Worm (Caenorhabditis elegans) whole organism, young adult: ENCODE data around the gene grl-12.

Experiments used
- C06A6.2 ChIP-seq: fragments of 200-800 bp; sonication (Bioruptor generic); conservative IDR thresholded peaks from 2 replicates; pipeline ENCODE4 v1.3.6; 2022; ENCODE audit warnings: missing genetic modification characterization, missing compliant biosample characterization
- C17E4.6 ChIP-seq: fragments of 200-800 bp; sonication (Bioruptor generic); IDR thresholded peaks from 2 replicates; pipeline ENCODE4 v1.3.6; 2022; ENCODE audit warnings: missing genetic modification reagents, missing genetic modification characterization, missing compliant biosample characterization
- D2030.7 ChIP-seq: fragments of 200-800 bp; sonication (Bioruptor generic); IDR thresholded peaks from 2 replicates; pipeline ENCODE4 v1.3.6; 2022; ENCODE audit warnings: missing genetic modification reagents, missing genetic modification characterization, missing compliant biosample characterization
- F10E7.11 ChIP-seq: sonication (generic microtip); optimal IDR thresholded peaks from 2 replicates; lab custom pipeline; 2017; ENCODE audit warnings: mild to moderate bottlenecking, missing genetic modification characterization, moderate library complexity, missing compliant biosample characterization
- F23B12.7 ChIP-seq: sonication (generic microtip); optimal IDR thresholded peaks from 2 replicates; lab custom pipeline; 2017; ENCODE audit warnings: missing genetic modification characterization, mild to moderate bottlenecking, missing compliant biosample characterization, antibody characterized with exemption, moderate library complexity; ENCODE audit not compliant: insufficient read depth
- F49E8.2 ChIP-seq: sonication (generic microtip); optimal IDR thresholded peaks from 3 replicates; lab custom pipeline; 2017; ENCODE audit warnings: missing genetic modification characterization, mild to moderate bottlenecking, missing compliant biosample characterization, antibody characterized with exemption, moderate library complexity; ENCODE audit not compliant: insufficient read depth
- F55B11.4 ChIP-seq: sonication (generic microtip); optimal IDR thresholded peaks from 2 replicates; lab custom pipeline; 2016; ENCODE audit warnings: missing compliant biosample characterization, missing genetic modification characterization, borderline replicate concordance; ENCODE audit not compliant: insufficient read depth
- K12H6.12 ChIP-seq: fragments of 200-800 bp; sonication (Bioruptor generic); optimal IDR thresholded peaks from 2 replicates; lab custom pipeline; 2018; ENCODE audit warnings: mild to moderate bottlenecking, missing genetic modification characterization, missing compliant biosample characterization
- Y56A3A.18 ChIP-seq: fragments of 200-800 bp; sonication (Bioruptor generic); IDR thresholded peaks from 2 replicates; pipeline ENCODE4 v1.3.6; 2022; ENCODE audit warnings: missing genetic modification reagents, missing genetic modification characterization, missing compliant biosample characterization
- Y67H2A.10 ChIP-seq: fragments of 200-800 bp; sonication (Bioruptor generic); conservative IDR thresholded peaks from 2 replicates; pipeline ENCODE4 v1.3.6; 2022; ENCODE audit warnings: missing genetic modification reagents, missing genetic modification characterization, missing compliant biosample characterization
- Y95B8A.8 ChIP-seq: fragments of 200-800 bp; sonication (Bioruptor generic); IDR thresholded peaks from 2 replicates; pipeline ENCODE4 v1.3.6; 2022; ENCODE audit warnings: missing genetic modification reagents, missing genetic modification characterization, missing compliant biosample characterization
- ama-1 ChIP-seq, 3 experiments: fragments of 150-350 bp in 1 of 3; sonication (generic microtip) in 2 of 3; optimal IDR thresholded peaks; 2 replicates each; lab custom pipeline; 2014 to 2018; ENCODE audit warnings: missing biosample characterization in 2 of 3, missing genetic modification characterization in 2 of 3, missing genetic modification reagents in 2 of 3
- athp-1 ChIP-seq: sonication (generic microtip); optimal IDR thresholded peaks from 2 replicates; lab custom pipeline; 2017; ENCODE audit warnings: mild to moderate bottlenecking, missing genetic modification characterization, missing compliant biosample characterization
- bed-1 ChIP-seq: fragments of 200-800 bp; sonication (Bioruptor generic); IDR thresholded peaks from 2 replicates; pipeline ENCODE4 v1.3.6; 2022; ENCODE audit warnings: missing genetic modification reagents, missing genetic modification characterization, missing compliant biosample characterization
- ccch-3 ChIP-seq: fragments of 200-800 bp; sonication (Bioruptor generic); optimal IDR thresholded peaks from 2 replicates; lab custom pipeline; 2018; ENCODE audit warnings: mild to moderate bottlenecking, missing genetic modification characterization, missing compliant biosample characterization
- ceh-58 ChIP-seq: fragments of 200-800 bp; sonication (Bioruptor generic); IDR thresholded peaks from 2 replicates; pipeline ENCODE4 v1.3.6; 2022; ENCODE audit warnings: missing genetic modification characterization, missing compliant biosample characterization
- ceh-91 ChIP-seq: fragments of 200-800 bp; sonication (Bioruptor generic); IDR thresholded peaks from 2 replicates; pipeline ENCODE4 v1.3.6; 2022; ENCODE audit warnings: missing genetic modification reagents, missing genetic modification characterization, missing compliant biosample characterization
- chd-7 ChIP-seq: sonication (generic microtip); optimal IDR thresholded peaks from 2 replicates; lab custom pipeline; 2016; ENCODE audit warnings: mild to moderate bottlenecking, missing genetic modification characterization, moderate library complexity, missing compliant biosample characterization
- die-1 ChIP-seq: sonication (generic microtip); optimal IDR thresholded peaks from 2 replicates; lab custom pipeline; 2016; ENCODE audit warnings: missing genotype, mild to moderate bottlenecking, missing genetic modification characterization, missing compliant biosample characterization
- dox-1 ChIP-seq: fragments of 200-800 bp; sonication (Bioruptor generic); IDR thresholded peaks from 2 replicates; pipeline ENCODE4 v1.3.6; 2022; ENCODE audit warnings: missing genetic modification reagents, missing genetic modification characterization, missing compliant biosample characterization
- dpff-1 ChIP-seq: sonication (generic microtip); optimal IDR thresholded peaks from 2 replicates; lab custom pipeline; 2017; ENCODE audit warnings: mild to moderate bottlenecking, missing genetic modification characterization, missing compliant biosample characterization
- dpl-1 ChIP-seq: fragments of 150-350 bp; optimal IDR thresholded peaks from 2 replicates; lab custom pipeline; 2014; ENCODE audit warnings: missing biosample characterization, missing genetic modification reagents, missing genetic modification characterization
- egl-18 ChIP-seq: fragments of 200-800 bp; sonication (Bioruptor generic); IDR thresholded peaks from 2 replicates; pipeline ENCODE4 v1.3.6; 2022; ENCODE audit warnings: missing genetic modification reagents, missing genetic modification characterization, missing compliant biosample characterization
- egrh-3 ChIP-seq: fragments of 200-800 bp; sonication (Bioruptor generic); IDR thresholded peaks from 2 replicates; pipeline ENCODE4 v1.3.6; 2022; ENCODE audit warnings: missing genetic modification reagents, missing genetic modification characterization, missing compliant biosample characterization
- ets-4 ChIP-seq: fragments of 200-800 bp; sonication (Bioruptor generic); optimal IDR thresholded peaks from 2 replicates; lab custom pipeline; 2018; ENCODE audit warnings: mild to moderate bottlenecking, missing genetic modification characterization, missing compliant biosample characterization
- fkh-3 ChIP-seq: sonication (generic microtip); optimal IDR thresholded peaks from 2 replicates; lab custom pipeline; 2016; ENCODE audit warnings: mild to moderate bottlenecking, missing genetic modification characterization, missing compliant biosample characterization
- hmg-20 ChIP-seq: fragments of 200-800 bp; sonication (Bioruptor generic); IDR thresholded peaks from 2 replicates; pipeline ENCODE4 v1.3.6; 2022; ENCODE audit warnings: missing genetic modification reagents, missing genetic modification characterization, missing compliant biosample characterization
- lin-26 ChIP-seq: fragments of 200-800 bp; sonication (Bioruptor generic); IDR thresholded peaks from 2 replicates; pipeline ENCODE4 v1.3.6; 2022; ENCODE audit warnings: missing genetic modification reagents, missing genetic modification characterization, missing compliant biosample characterization
- lin-40 ChIP-seq: sonication (generic microtip); optimal IDR thresholded peaks from 2 replicates; lab custom pipeline; 2016; ENCODE audit warnings: missing genetic modification characterization, mild to moderate bottlenecking, missing compliant biosample characterization, missing genotype, missing genetic modification reagents
- madf-3 ChIP-seq: fragments of 200-800 bp; sonication (Bioruptor generic); IDR thresholded peaks from 2 replicates; pipeline ENCODE4 v1.3.6; 2022; ENCODE audit warnings: missing genetic modification reagents, missing genetic modification characterization, missing compliant biosample characterization
- mcd-1 ChIP-seq: fragments of 200-800 bp; sonication (Bioruptor generic); IDR thresholded peaks from 2 replicates; pipeline ENCODE4 v1.3.6; 2022; ENCODE audit warnings: missing genetic modification reagents, missing genetic modification characterization, missing compliant biosample characterization
- nfyb-1 ChIP-seq: fragments of 200-800 bp; sonication (Bioruptor generic); IDR thresholded peaks from 2 replicates; pipeline ENCODE4 v1.3.6; 2022; ENCODE audit warnings: missing genetic modification reagents, missing genetic modification characterization, missing compliant biosample characterization
- nhr-179 ChIP-seq: sonication (generic microtip); optimal IDR thresholded peaks from 2 replicates; lab custom pipeline; 2016; ENCODE audit warnings: mild to moderate bottlenecking, missing genetic modification characterization, missing compliant biosample characterization
- nhr-80 ChIP-seq: sonication (generic microtip); optimal IDR thresholded peaks from 2 replicates; lab custom pipeline; 2016; ENCODE audit warnings: missing genetic modification characterization, missing compliant biosample characterization
- nhr-90 ChIP-seq: sonication (generic microtip); optimal IDR thresholded peaks from 2 replicates; lab custom pipeline; 2016; ENCODE audit warnings: missing genotype, mild to moderate bottlenecking, missing genetic modification characterization, missing compliant biosample characterization
- pha-4 ChIP-seq: fragments of 150-350 bp; sonication (generic microtip); optimal IDR thresholded peaks from 2 replicates; lab custom pipeline; 2014; ENCODE audit warnings: missing biosample characterization, missing genetic modification reagents, missing genetic modification characterization
- rcor-1 ChIP-seq: fragments of 200-800 bp; sonication (Bioruptor generic); IDR thresholded peaks from 2 replicates; pipeline ENCODE4 v1.3.6; 2022; ENCODE audit warnings: missing genetic modification reagents, missing genetic modification characterization, missing compliant biosample characterization
- rec-8 ChIP-seq, 2 experiments: sonication (generic microtip); optimal IDR thresholded peaks; 2 replicates each; lab custom pipeline; 2016; ENCODE audit warnings: mild to moderate bottlenecking in 2 of 2, missing genetic modification characterization in 2 of 2, missing genetic modification reagents in 2 of 2, missing genotype in 2 of 2, missing biosample characterization in 1 of 2, missing compliant biosample characterization in 1 of 2, moderate library complexity in 1 of 2
- snpc-1.1 ChIP-seq: sonication (generic microtip); optimal IDR thresholded peaks from 2 replicates; lab custom pipeline; 2017; ENCODE audit warnings: missing genetic modification characterization, mild to moderate bottlenecking, missing compliant biosample characterization, antibody characterized with exemption, moderate library complexity, missing genotype, missing genetic modification reagents; ENCODE audit not compliant: insufficient read depth
- snpc-1.3 ChIP-seq: sonication (generic microtip); optimal IDR thresholded peaks from 2 replicates; lab custom pipeline; 2017; ENCODE audit warnings: missing genetic modification characterization, mild to moderate bottlenecking, missing compliant biosample characterization, antibody characterized with exemption, moderate library complexity, missing genotype, missing genetic modification reagents; ENCODE audit not compliant: insufficient read depth
- somi-1 ChIP-seq: fragments of 200-800 bp; sonication (Bioruptor generic); optimal IDR thresholded peaks from 2 replicates; lab custom pipeline; 2018; ENCODE audit warnings: mild to moderate bottlenecking, missing genetic modification characterization, missing compliant biosample characterization
- tlf-1 ChIP-seq: fragments of 200-800 bp; sonication (Bioruptor generic); optimal IDR thresholded peaks from 2 replicates; lab custom pipeline; 2018; ENCODE audit warnings: mild to moderate bottlenecking, missing genetic modification characterization, missing compliant biosample characterization
- unc-130 ChIP-seq: sonication (generic microtip); optimal IDR thresholded peaks from 2 replicates; lab custom pipeline; 2016; ENCODE audit warnings: missing genetic modification reagents, missing genetic modification characterization, missing compliant biosample characterization
- unc-62 ChIP-seq: fragments of 150-350 bp; optimal IDR thresholded peaks from 2 replicates; lab custom pipeline; 2014; ENCODE audit warnings: missing biosample characterization, missing genetic modification reagents, missing genetic modification characterization
- ztf-18 ChIP-seq: sonication (generic microtip); optimal IDR thresholded peaks from 2 replicates; lab custom pipeline; 2016; ENCODE audit warnings: missing genotype, mild to moderate bottlenecking, missing genetic modification characterization, missing compliant biosample characterization
- ztf-26 ChIP-seq: sonication (generic microtip); optimal IDR thresholded peaks from 2 replicates; lab custom pipeline; 2017; ENCODE audit warnings: missing genetic modification characterization, missing compliant biosample characterization
- ztf-3 ChIP-seq: fragments of 200-800 bp; sonication (Bioruptor generic); optimal IDR thresholded peaks from 2 replicates; lab custom pipeline; 2018; ENCODE audit warnings: mild to moderate bottlenecking, missing genetic modification characterization, missing compliant biosample characterization

grl-12 gene

ce11 chrV:8606099-8606696 is 30.6 kb downstream of the grl-12 start, which contains the start of gene vps-60:
TSS of gene vps-60 (minus strand) at chrV:8606128.
- TF ChIP-seq ceh-91 (GFP tag; lab: Robert Waterston, UW): peak; percentile 75
- peak; percentile 41 for TF ChIP-seq die-1 (tag; lab: Kevin White, UChicago)
- no peak for TF ChIP-seq rec-8 (tag; optimal IDR thresholded peaks at IDR 0.05; lab: Kevin White, UChicago)
- TF ChIP-seq chd-7: peak; percentile 68
- peak; percentile 74 for TF ChIP-seq somi-1
- no peak for TF ChIP-seq dpff-1 (tag; lab: Kevin White, UChicago)
- peak; percentile 89 for TF ChIP-seq dox-1 (GFP tag; lab: Robert Waterston, UW)
- no peak for TF ChIP-seq fkh-3 (tag; lab: Kevin White, UChicago)
- TF ChIP-seq Y56A3A.18 (GFP tag; lab: Robert Waterston, UW): peak; percentile 70; the same call in 1 of the 2 replicates
- peak; percentile 45 for TF ChIP-seq snpc-1.1 (tag; lab: Kevin White, UChicago)
- peak; percentile 64 for TF ChIP-seq unc-62 (GFP tag; lab: Kevin White, UChicago)
- 0 out of 2 replicates have a peak, but pooled peaks have one; percentile 10 for TF ChIP-seq hmg-20 (GFP tag; lab: Robert Waterston, UW)
- peak; percentile 82 for TF ChIP-seq pha-4 (tag; lab: Kevin White, UChicago)
- TF ChIP-seq unc-130 (GFP tag; lab: Kevin White, UChicago): peak; percentile 14
- no peak for TF ChIP-seq bed-1 (GFP tag; lab: Robert Waterston, UW)
- no peak for TF ChIP-seq ccch-3 (GFP tag; lab: Kevin White, UChicago)
- TF ChIP-seq nhr-80 (tag; lab: Kevin White, UChicago): peak; percentile 92
- TF ChIP-seq K12H6.12 (tag; lab: Kevin White, UChicago): peak; percentile 92
- no peak for TF ChIP-seq Y67H2A.10 (GFP tag; lab: Robert Waterston, UW)
- TF ChIP-seq ama-1 (optimal IDR thresholded peaks at IDR 0.05; lab: Kevin White, UChicago): no peak
- TF ChIP-seq ama-1 (GFP tag; optimal IDR thresholded peaks at IDR 0.05; lab: Kevin White, UChicago): peak in 1 of 2 experiments; percentile 11
- no peak for TF ChIP-seq ets-4
- TF ChIP-seq C17E4.6 (GFP tag; lab: Robert Waterston, UW): 0 out of 2 replicates have a peak, but pooled peaks have one; percentile 37
- peak; percentile 48 for TF ChIP-seq nhr-90 (tag; lab: Kevin White, UChicago)
- peak; percentile 61 for TF ChIP-seq F49E8.2 (tag; lab: Kevin White, UChicago)
- peak; percentile 71; the same call in 1 of the 2 replicates for TF ChIP-seq C06A6.2 (GFP tag; lab: Robert Waterston, UW)
- TF ChIP-seq lin-26 (GFP tag; lab: Robert Waterston, UW): peak; percentile 55
- TF ChIP-seq rcor-1 (GFP tag; lab: Robert Waterston, UW): peak; percentile 66
- TF ChIP-seq mcd-1 (GFP tag; lab: Robert Waterston, UW): peak; percentile 82
- TF ChIP-seq F10E7.11 (tag; lab: Kevin White, UChicago): no peak
- TF ChIP-seq snpc-1.3 (tag; lab: Kevin White, UChicago): peak; percentile 50
- 0 out of 2 replicates have a peak, but pooled peaks have one; percentile 29 for TF ChIP-seq egl-18 (GFP tag; lab: Robert Waterston, UW)
- TF ChIP-seq nfyb-1 (GFP tag; lab: Robert Waterston, UW): peak; percentile 78
- no peak for TF ChIP-seq F55B11.4 (tag; lab: Kevin White, UChicago)
- TF ChIP-seq Y95B8A.8: peak; percentile 83
- TF ChIP-seq D2030.7: peak; percentile 63
- TF ChIP-seq athp-1: peak; percentile 81
- TF ChIP-seq tlf-1 (GFP tag; lab: Kevin White, UChicago): peak; percentile 80
- TF ChIP-seq egrh-3 (GFP tag; lab: Robert Waterston, UW): peak; percentile 59
- no peak for TF ChIP-seq ceh-58 (GFP tag; lab: Robert Waterston, UW)
- TF ChIP-seq ztf-26: peak; percentile 90
- TF ChIP-seq ztf-3: peak; percentile 2
- TF ChIP-seq dpl-1: peak; percentile 70
- peak; percentile 91 for TF ChIP-seq lin-40 (tag; lab: Kevin White, UChicago)
- TF ChIP-seq ztf-18 (tag; lab: Kevin White, UChicago): peak; percentile 68
- TF ChIP-seq F23B12.7 (tag; lab: Kevin White, UChicago): peak; percentile 51
- TF ChIP-seq nhr-179: no peak
- peak; percentile 99 for TF ChIP-seq madf-3
